Fruit fly (Drosophila melanogaster) whole organism, embryonic: ENCODE measurements around the gene lectin-37Db.

ENCODE experiments used
- Adf1 ChIP-seq: fragments of 200-800 bp; sonication (Bioruptor generic); IDR thresholded peaks from 2 replicates; pipeline ENCODE4 v1.3.6; 2022; ENCODE audit warnings: missing biosample characterization, missing genetic modification characterization
- Atf3 ChIP-seq: fragments of 200-800 bp; sonication (Bioruptor generic); optimal IDR thresholded peaks from 3 replicates; lab custom pipeline; 2016; ENCODE audit warnings: missing biosample characterization, missing genetic modification characterization
- B-H2 ChIP-seq: fragments of 200-800 bp; sonication (Bioruptor generic); optimal IDR thresholded peaks from 2 replicates; lab custom pipeline; 2018; ENCODE audit warnings: missing biosample characterization, mild to moderate bottlenecking, missing genetic modification characterization
- Bdp1 ChIP-seq: fragments of 200-800 bp; sonication (Bioruptor generic); optimal IDR thresholded peaks from 3 replicates; lab custom pipeline; 2016; ENCODE audit warnings: missing biosample characterization, missing genetic modification characterization
- CG10147 ChIP-seq: fragments of 200-800 bp; sonication (Bioruptor generic); optimal IDR thresholded peaks from 2 replicates; lab custom pipeline; 2019; ENCODE audit warnings: missing biosample characterization, mild to moderate bottlenecking, missing genetic modification characterization, moderate library complexity
- CG10543 ChIP-seq: fragments of 200-800 bp; sonication (Bioruptor generic); optimal IDR thresholded peaks from 3 replicates; lab custom pipeline; 2017; ENCODE audit warnings: missing biosample characterization, mild to moderate bottlenecking, missing genetic modification characterization, moderate library complexity
- CG11723 ChIP-seq: fragments of 200-800 bp; sonication (Bioruptor generic); optimal IDR thresholded peaks from 2 replicates; lab custom pipeline; 2017; ENCODE audit warnings: missing biosample characterization, mild to moderate bottlenecking, missing genetic modification characterization
- CG12299 ChIP-seq: fragments of 200-800 bp; sonication (Bioruptor generic); optimal IDR thresholded peaks from 2 replicates; lab custom pipeline; 2018; ENCODE audit warnings: missing biosample characterization, mild to moderate bottlenecking, missing genetic modification characterization
- CG12391 ChIP-seq: fragments of 200-800 bp; sonication (Bioruptor generic); optimal IDR thresholded peaks from 3 replicates; lab custom pipeline; 2018; ENCODE audit warnings: missing biosample characterization, mild to moderate bottlenecking, missing genetic modification characterization, moderate library complexity
- CG16815 ChIP-seq: fragments of 200-800 bp; sonication (Bioruptor generic); optimal IDR thresholded peaks from 3 replicates; lab custom pipeline; 2017; ENCODE audit warnings: missing biosample characterization, mild to moderate bottlenecking, missing genetic modification characterization
- CG17359 ChIP-seq: fragments of 200-800 bp; sonication (Bioruptor generic); optimal IDR thresholded peaks from 3 replicates; lab custom pipeline; 2018; ENCODE audit warnings: missing biosample characterization, mild to moderate bottlenecking, missing genetic modification characterization, moderate library complexity
- CG18764 ChIP-seq: fragments of 200-800 bp; sonication (Bioruptor generic); optimal IDR thresholded peaks from 3 replicates; lab custom pipeline; 2016; ENCODE audit warnings: missing biosample characterization, missing genetic modification characterization
- CG2116 ChIP-seq: fragments of 200-800 bp; sonication (Bioruptor generic); optimal IDR thresholded peaks from 3 replicates; lab custom pipeline; 2018; ENCODE audit warnings: missing biosample characterization, mild to moderate bottlenecking, missing genetic modification characterization
- CG2199 ChIP-seq: fragments of 200-800 bp; sonication (Bioruptor generic); IDR thresholded peaks from 3 replicates; pipeline ENCODE4 v1.3.6; 2022; ENCODE audit warnings: missing biosample characterization, missing genetic modification characterization
- CG3163 ChIP-seq: fragments of 200-800 bp; sonication (Bioruptor generic); optimal IDR thresholded peaks from 3 replicates; lab custom pipeline; 2016; ENCODE audit warnings: missing biosample characterization, missing genetic modification characterization
- CG34376 ChIP-seq: fragments of 200-800 bp; sonication (Bioruptor generic); optimal IDR thresholded peaks from 2 replicates; lab custom pipeline; 2018; ENCODE audit warnings: missing biosample characterization, mild to moderate bottlenecking, missing genetic modification characterization
- CG6654 ChIP-seq: fragments of 200-800 bp; sonication (Bioruptor generic); optimal IDR thresholded peaks from 2 replicates; lab custom pipeline; 2017; ENCODE audit warnings: missing biosample characterization, mild to moderate bottlenecking, missing genetic modification characterization
- CG7372 ChIP-seq: fragments of 200-800 bp; sonication (Bioruptor generic); IDR thresholded peaks from 2 replicates; pipeline ENCODE4 v1.3.6; 2022; ENCODE audit warnings: missing biosample characterization, missing genetic modification characterization
- CG9932 ChIP-seq: fragments of 200-800 bp; sonication (Bioruptor generic); IDR thresholded peaks from 2 replicates; pipeline ENCODE4 v1.3.6; 2022; ENCODE audit warnings: missing biosample characterization, missing genetic modification characterization
- Dbx ChIP-seq: fragments of 200-800 bp; sonication (Bioruptor generic); IDR thresholded peaks from 3 replicates; pipeline ENCODE4 v1.3.6; 2022; ENCODE audit warnings: missing biosample characterization, missing genetic modification characterization
- Dref ChIP-seq: fragments of 200-800 bp; sonication (Bioruptor generic); IDR thresholded peaks from 2 replicates; pipeline ENCODE4 v1.3.6; 2022; ENCODE audit warnings: missing biosample characterization, missing genetic modification characterization
- HLHmδ ChIP-seq: fragments of 200-800 bp; sonication (Bioruptor generic); optimal IDR thresholded peaks from 2 replicates; lab custom pipeline; 2018; ENCODE audit warnings: missing biosample characterization, mild to moderate bottlenecking, missing genetic modification characterization, moderate library complexity
- Hsf ChIP-seq: fragments of 200-800 bp; sonication (Bioruptor generic); optimal IDR thresholded peaks from 3 replicates; lab custom pipeline; 2016; ENCODE audit warnings: missing biosample characterization, missing genetic modification characterization
- NC2β ChIP-seq: fragments of 200-800 bp; sonication (Bioruptor generic); optimal IDR thresholded peaks from 2 replicates; lab custom pipeline; 2016; ENCODE audit warnings: missing biosample characterization, missing genetic modification characterization
- NFAT ChIP-seq: fragments of 200-800 bp; sonication (Bioruptor generic); IDR thresholded peaks from 2 replicates; pipeline ENCODE4 v1.3.6; 2022; ENCODE audit warnings: missing biosample characterization, missing genetic modification characterization
- Nf-YB ChIP-seq: fragments of 200-800 bp; sonication (Bioruptor generic); optimal IDR thresholded peaks from 3 replicates; lab custom pipeline; 2019; ENCODE audit warnings: missing biosample characterization, mild to moderate bottlenecking, missing genetic modification characterization, moderate library complexity
- Nf-YC ChIP-seq: fragments of 200-800 bp; optimal IDR thresholded peaks from 3 replicates; lab custom pipeline; 2019; ENCODE audit warnings: missing biosample characterization, mild to moderate bottlenecking, missing genetic modification characterization, moderate library complexity
- Rfx ChIP-seq: fragments of 200-800 bp; sonication (Bioruptor generic); IDR thresholded peaks from 2 replicates; pipeline ENCODE4 v1.3.6; 2022; ENCODE audit warnings: missing biosample characterization, missing genetic modification characterization
- Six4 ChIP-seq: fragments of 200-800 bp; sonication (Bioruptor generic); optimal IDR thresholded peaks from 2 replicates; lab custom pipeline; 2016; ENCODE audit warnings: missing biosample characterization, missing genetic modification characterization
- Sox100B ChIP-seq: fragments of 200-800 bp; sonication (Bioruptor generic); optimal IDR thresholded peaks from 3 replicates; lab custom pipeline; 2018; ENCODE audit warnings: missing biosample characterization, mild to moderate bottlenecking, missing genetic modification characterization
- Taf1 ChIP-seq: fragments of 200-800 bp; sonication (Bioruptor generic); IDR thresholded peaks from 2 replicates; pipeline ENCODE4 v1.3.6; 2022; ENCODE audit warnings: missing biosample characterization, missing genetic modification characterization
- ab ChIP-seq: fragments of 200-800 bp; sonication (Bioruptor generic); optimal IDR thresholded peaks from 2 replicates; lab custom pipeline; 2016; ENCODE audit warnings: missing biosample characterization, missing genetic modification characterization
- ap ChIP-seq: fragments of 200-800 bp; sonication (Bioruptor generic); IDR thresholded peaks from 2 replicates; pipeline ENCODE4 v1.3.6; 2022; ENCODE audit warnings: missing biosample characterization, missing genetic modification characterization
- ato ChIP-seq: fragments of 200-800 bp; sonication (Bioruptor generic); IDR thresholded peaks from 2 replicates; pipeline ENCODE4 v1.3.6; 2022; ENCODE audit warnings: missing biosample characterization, missing genetic modification characterization; ENCODE audit not compliant: partially characterized antibody
- az2 ChIP-seq: fragments of 200-800 bp; sonication (Bioruptor generic); optimal IDR thresholded peaks from 3 replicates; lab custom pipeline; 2016; ENCODE audit warnings: missing biosample characterization, missing genetic modification characterization
- bbx ChIP-seq: fragments of 200-800 bp; sonication (Bioruptor generic); IDR thresholded peaks from 2 replicates; pipeline ENCODE4 v1.3.6; 2022; ENCODE audit warnings: missing biosample characterization, missing genetic modification characterization; ENCODE audit not compliant: partially characterized antibody
- bsh ChIP-seq, 2 experiments: fragments of 200-800 bp; sonication (Bioruptor generic); optimal IDR thresholded peaks; 2 replicates each; lab custom pipeline; 2017 to 2018; ENCODE audit warnings: mild to moderate bottlenecking in 2 of 2, missing biosample characterization in 2 of 2, missing genetic modification characterization in 2 of 2, moderate library complexity in 1 of 2
- cg ChIP-seq: fragments of 200-800 bp; sonication (Bioruptor generic); optimal IDR thresholded peaks from 3 replicates; lab custom pipeline; 2019; ENCODE audit warnings: missing biosample characterization, mild to moderate bottlenecking, missing genetic modification characterization, moderate library complexity
- crol ChIP-seq: fragments of 200-800 bp; sonication (Bioruptor generic); IDR thresholded peaks from 2 replicates; pipeline ENCODE4 v1.3.6; 2022; ENCODE audit warnings: missing biosample characterization, missing genetic modification characterization
- dm ChIP-seq: fragments of 200-800 bp; sonication (Bioruptor generic); optimal IDR thresholded peaks from 3 replicates; lab custom pipeline; 2016; ENCODE audit warnings: missing biosample characterization, missing genetic modification characterization
- ewg ChIP-seq: fragments of 200-800 bp; sonication (Bioruptor generic); optimal IDR thresholded peaks from 3 replicates; lab custom pipeline; 2017; ENCODE audit warnings: mild to moderate bottlenecking, missing biosample characterization, missing genetic modification reagents, missing genetic modification characterization
- fd3F ChIP-seq: fragments of 200-800 bp; sonication (Bioruptor generic); optimal IDR thresholded peaks from 2 replicates; lab custom pipeline; 2018; ENCODE audit warnings: missing biosample characterization, mild to moderate bottlenecking, missing genetic modification characterization, moderate library complexity
- fd96Cb ChIP-seq: fragments of 200-800 bp; sonication (Bioruptor generic); optimal IDR thresholded peaks from 2 replicates; lab custom pipeline; 2018; ENCODE audit warnings: missing biosample characterization, mild to moderate bottlenecking, missing genetic modification characterization, moderate library complexity
- gsb-n ChIP-seq: fragments of 200-800 bp; sonication (Bioruptor generic); optimal IDR thresholded peaks from 3 replicates; lab custom pipeline; 2018; ENCODE audit warnings: missing biosample characterization, mild to moderate bottlenecking, missing genetic modification characterization
- hb ChIP-seq: fragments of 200-800 bp; sonication (Bioruptor generic); IDR thresholded peaks from 3 replicates; pipeline ENCODE4 v1.3.6; 2022; ENCODE audit warnings: missing biosample characterization, missing genetic modification characterization; ENCODE audit not compliant: partially characterized antibody
- lab ChIP-seq: fragments of 200-800 bp; sonication (Bioruptor generic); optimal IDR thresholded peaks from 3 replicates; lab custom pipeline; 2017; ENCODE audit warnings: missing biosample characterization, missing genetic modification characterization, mild to moderate bottlenecking, moderate library complexity, missing genetic modification reagents
- p53 ChIP-seq: fragments of 200-800 bp; sonication (Bioruptor generic); optimal IDR thresholded peaks from 2 replicates; lab custom pipeline; 2016; ENCODE audit warnings: missing biosample characterization, missing genetic modification characterization
- pfk ChIP-seq: fragments of 200-800 bp; sonication (Bioruptor generic); optimal IDR thresholded peaks from 2 replicates; lab custom pipeline; 2018; ENCODE audit warnings: missing biosample characterization, mild to moderate bottlenecking, missing genetic modification characterization, moderate library complexity
- sim ChIP-seq: fragments of 200-800 bp; sonication (Bioruptor generic); IDR thresholded peaks from 2 replicates; pipeline ENCODE4 v1.3.6; 2022; ENCODE audit warnings: missing biosample characterization, missing genetic modification characterization
- so ChIP-seq: fragments of 200-800 bp; sonication (Bioruptor generic); IDR thresholded peaks from 3 replicates; pipeline ENCODE4 v1.3.6; 2022; ENCODE audit warnings: missing biosample characterization, missing genetic modification characterization
- ssp ChIP-seq: fragments of 200-800 bp; sonication (Bioruptor generic); IDR thresholded peaks from 2 replicates; pipeline ENCODE4 v1.3.6; 2022; ENCODE audit warnings: missing biosample characterization, missing genetic modification characterization
- z ChIP-seq: fragments of 200-800 bp; sonication (Bioruptor generic); IDR thresholded peaks from 3 replicates; pipeline ENCODE4 v1.3.6; 2022; ENCODE audit warnings: missing biosample characterization, missing genetic modification characterization

lectin-37Db gene

dm6 chr2L:19389749-19390148 lies 29.1 kb upstream of the lectin-37Db start, which contains the start of gene CG17549 (continued):
- TF ChIP-seq CG10147 (GFP tag; lab: Kevin White, UChicago) (no peak), CG12391 (tag; lab: Kevin White, UChicago) (no peak), crol (GFP tag; lab: Robert Waterston, UW) (no peak), Six4 (GFP tag; lab: Kevin White, UChicago) (no peak), fd3F (GFP tag; lab: Kevin White, UChicago) (no peak), ewg (GFP tag; lab: Kevin White, UChicago) (no peak), Nf-YB (GFP tag; lab: Kevin White, UChicago) (no peak), CG11723 (no peak), CG9932 (GFP tag; lab: Robert Waterston, UW) (0 out of 2 replicates have a peak, but pooled peaks have one; percentile 23), fd96Cb (no peak), dm (GFP tag; lab: Kevin White, UChicago) (no peak), CG17359 (tag; lab: Kevin White, UChicago) (no peak), CG7372 (GFP tag; lab: Robert Waterston, UW) (no peak), lab (GFP tag; lab: Kevin White, UChicago) (peak; percentile 6), bsh (GFP tag; optimal IDR thresholded peaks at IDR 0.05; lab: Kevin White, UChicago) (no peak), sim (GFP tag; lab: Robert Waterston, UW) (no peak), Nf-YC (tag; lab: Kevin White, UChicago) (no peak), CG10543 (GFP tag; lab: Kevin White, UChicago) (peak; percentile 33), CG16815 (no peak), NC2β (GFP tag; lab: Kevin White, UChicago) (no peak), CG12299 (tag; lab: Kevin White, UChicago) (no peak), bbx (0 out of 2 replicates have a peak, but pooled peaks have one; percentile 17), CG6654 (no peak), HLHmδ (GFP tag; lab: Kevin White, UChicago) (no peak), so (GFP tag; lab: Robert Waterston, UW) (no peak), Taf1 (GFP tag; lab: Robert Waterston, UW) (no peak), Adf1 (no peak), Rfx (GFP tag; lab: Robert Waterston, UW) (no peak; the same call in 1 of the 2 replicates), z (GFP tag; lab: Robert Waterston, UW) (peak; percentile 84), ab (GFP tag; lab: Kevin White, UChicago) (no peak), Dref (GFP tag; lab: Robert Waterston, UW) (no peak), az2 (no peak), hb (GFP tag; lab: Robert Waterston, UW) (no peak), ap (no peak), pfk (GFP tag; lab: Kevin White, UChicago) (no peak), CG3163 (GFP tag; lab: Kevin White, UChicago) (no peak), Dbx (GFP tag; lab: Robert Waterston, UW) (no peak), gsb-n (tag; lab: Kevin White, UChicago) (no peak), ssp (GFP tag; lab: Robert Waterston, UW) (no peak), p53 (GFP tag; lab: Kevin White, UChicago) (no peak), NFAT (GFP tag; lab: Robert Waterston, UW) (0 out of 2 replicates have a peak, but pooled peaks have one; percentile 30), B-H2 (GFP tag; lab: Kevin White, UChicago) (peak; percentile 48), CG34376 (peak; percentile 80), CG18764 (GFP tag; lab: Kevin White, UChicago) (no peak), Atf3 (no peak), Bdp1 (GFP tag; lab: Kevin White, UChicago) (no peak), ato (GFP tag; lab: Robert Waterston, UW) (no peak), CG2116 (GFP tag; lab: Kevin White, UChicago) (no peak), Sox100B (GFP tag; lab: Kevin White, UChicago) (no peak), CG2199 (GFP tag; lab: Robert Waterston, UW) (0 out of 3 replicates have a peak, but pooled peaks have one; percentile 51), Hsf (GFP tag; lab: Kevin White, UChicago) (no peak), cg (GFP tag; lab: Kevin White, UChicago) (no peak)
